Worm (Caenorhabditis elegans) whole organism, L1 larva: ENCODE measurements around the gene ccdc-149.

Experiments
- C04F5.9 ChIP-seq: sonication (generic microtip); optimal IDR thresholded peaks from 2 replicates; lab custom pipeline; 2016; ENCODE audit warnings: missing genetic modification characterization, missing compliant biosample characterization
- Y116A8C.19 ChIP-seq: sonication (generic microtip); optimal IDR thresholded peaks from 2 replicates; lab custom pipeline; 2016; ENCODE audit warnings: missing compliant biosample characterization, missing genetic modification characterization, borderline replicate concordance
- aha-1 ChIP-seq: fragments of 150-350 bp; optimal IDR thresholded peaks from 2 replicates; lab custom pipeline; 2014; ENCODE audit warnings: missing biosample characterization, missing genetic modification characterization
- alr-1 ChIP-seq: fragments of 200-800 bp; sonication (Bioruptor generic); optimal IDR thresholded peaks from 2 replicates; lab custom pipeline; 2018; ENCODE audit warnings: borderline replicate concordance, mild to moderate bottlenecking, missing genetic modification characterization, missing compliant biosample characterization
- aly-2 ChIP-seq: fragments of 150-350 bp; optimal IDR thresholded peaks from 2 replicates; lab custom pipeline; 2014; ENCODE audit warnings: missing biosample characterization, missing genetic modification characterization
- ama-1 ChIP-seq: fragments of 150-350 bp; optimal IDR thresholded peaks from 2 replicates; lab custom pipeline; 2014
- blmp-1 ChIP-seq: fragments of 150-350 bp; optimal IDR thresholded peaks from 2 replicates; lab custom pipeline; 2014; ENCODE audit warnings: missing biosample characterization, missing genetic modification characterization
- ceh-8 ChIP-seq: fragments of 200-800 bp; sonication (Bioruptor generic); optimal IDR thresholded peaks from 2 replicates; lab custom pipeline; 2018; ENCODE audit warnings: mild to moderate bottlenecking, missing genetic modification characterization, moderate library complexity, missing compliant biosample characterization
- ceh-88 ChIP-seq: fragments of 200-800 bp; sonication (Bioruptor generic); IDR thresholded peaks from 2 replicates; pipeline ENCODE4 v1.3.6; 2022; ENCODE audit warnings: missing genetic modification characterization, missing compliant biosample characterization
- dpl-1 ChIP-seq, 3 experiments: fragments of 150-350 bp in 2 of 3; sonication (generic microtip) in 1 of 3; optimal IDR thresholded peaks; 2 replicates each; lab custom pipeline; 2014 to 2017; ENCODE audit warnings: missing biosample characterization in 3 of 3, missing genetic modification characterization in 3 of 3, missing genetic modification reagents in 3 of 3
- efl-1 ChIP-seq, 4 experiments: fragments of 150-350 bp; optimal IDR thresholded peaks in 3 of 4; peaks in 1 of 4; 1 replicate in 1 of 4; 2 replicates in 3 of 4; lab custom pipeline; 2014; ENCODE audit warnings: missing biosample characterization in 2 of 4, missing genetic modification characterization in 2 of 4, missing genetic modification reagents in 2 of 4
- efl-3 ChIP-seq: fragments of 200-800 bp; sonication (Bioruptor generic); optimal IDR thresholded peaks from 2 replicates; lab custom pipeline; 2018; ENCODE audit warnings: mild to moderate bottlenecking, missing genetic modification characterization, missing compliant biosample characterization
- egl-27 ChIP-seq, 2 experiments: fragments of 150-350 bp in 1 of 2; sonication (generic microtip); optimal IDR thresholded peaks; 3 replicates each; lab custom pipeline; 2017 to 2018; ENCODE audit warnings: missing biosample characterization in 2 of 2, missing genetic modification characterization in 2 of 2, missing genetic modification reagents in 2 of 2
- elt-2 ChIP-seq: sonication (generic microtip); optimal IDR thresholded peaks from 2 replicates; lab custom pipeline; 2016; ENCODE audit warnings: missing genetic modification characterization, mild to moderate bottlenecking, inconsistent platforms, missing compliant biosample characterization, missing genetic modification reagents
- elt-3 ChIP-seq, 6 experiments: fragments of 150-350 bp in 1 of 6; sonication (generic microtip); optimal IDR thresholded peaks; 2 replicates each; lab custom pipeline; 2017 to 2018; ENCODE audit warnings: missing biosample characterization in 6 of 6, missing genetic modification characterization in 6 of 6, inconsistent platforms in 1 of 6
- ets-5 ChIP-seq: fragments of 200-800 bp; sonication (Bioruptor generic); IDR thresholded peaks from 2 replicates; pipeline ENCODE4 v1.3.6; 2022; ENCODE audit warnings: missing genetic modification characterization, missing compliant biosample characterization
- fos-1 ChIP-seq: fragments of 150-350 bp; optimal IDR thresholded peaks from 2 replicates; lab custom pipeline; 2014; ENCODE audit warnings: missing biosample characterization, missing genetic modification characterization
- hpl-2 ChIP-seq: fragments of 150-350 bp; optimal IDR thresholded peaks from 2 replicates; lab custom pipeline; 2014; ENCODE audit warnings: missing biosample characterization, missing genetic modification reagents, missing genetic modification characterization
- isw-1 ChIP-seq: fragments of 200-800 bp; sonication (Bioruptor generic); IDR thresholded peaks from 2 replicates; pipeline ENCODE4 v1.3.6; 2022; ENCODE audit warnings: missing genetic modification characterization, missing compliant biosample characterization
- lin-15B ChIP-seq: fragments of 150-350 bp; sonication (generic microtip); optimal IDR thresholded peaks from 3 replicates; lab custom pipeline; 2014; ENCODE audit warnings: missing biosample characterization, missing genetic modification characterization
- lin-35 ChIP-seq, 2 experiments: fragments of 150-350 bp; optimal IDR thresholded peaks; 2 replicates each; lab custom pipeline; 2014; ENCODE audit warnings: missing biosample characterization in 2 of 2, missing genetic modification characterization in 2 of 2, missing genetic modification reagents in 2 of 2
- lin-39 ChIP-seq: fragments of 150-350 bp; optimal IDR thresholded peaks from 2 replicates; lab custom pipeline; 2014; ENCODE audit warnings: missing biosample characterization, missing genetic modification reagents, missing genetic modification characterization
- lir-3 ChIP-seq: sonication (generic microtip); optimal IDR thresholded peaks from 2 replicates; lab custom pipeline; 2016; ENCODE audit warnings: mild to moderate bottlenecking, missing genetic modification characterization, moderate library complexity, missing compliant biosample characterization; ENCODE audit not compliant: poor library complexity
- mdl-1 ChIP-seq, 2 experiments: fragments of 150-350 bp; optimal IDR thresholded peaks; 2 replicates each; lab custom pipeline; 2014 to 2017; ENCODE audit warnings: missing biosample characterization in 2 of 2, missing genetic modification characterization in 2 of 2, inconsistent platforms in 1 of 2
- nhr-19 ChIP-seq: fragments of 200-800 bp; sonication (Bioruptor generic); conservative IDR thresholded peaks from 2 replicates; pipeline ENCODE4 v1.3.6; 2022; ENCODE audit warnings: missing genetic modification characterization, missing compliant biosample characterization
- nhr-20 ChIP-seq: sonication (generic microtip); optimal IDR thresholded peaks from 2 replicates; lab custom pipeline; 2016; ENCODE audit warnings: mild to moderate bottlenecking, missing genetic modification characterization, missing compliant biosample characterization
- nhr-71 ChIP-seq: sonication (generic microtip); optimal IDR thresholded peaks from 2 replicates; lab custom pipeline; 2016; ENCODE audit warnings: mild to moderate bottlenecking, missing genetic modification characterization, moderate library complexity, missing compliant biosample characterization
- nhr-84 ChIP-seq: sonication (generic microtip); optimal IDR thresholded peaks from 2 replicates; lab custom pipeline; 2017; ENCODE audit warnings: missing biosample characterization, missing genetic modification characterization
- nhr-85 ChIP-seq: sonication (generic microtip); peaks from one replicate; lab custom pipeline; 2016; ENCODE audit warnings: missing genetic modification characterization, inconsistent platforms, missing compliant biosample characterization
- nhr-90 ChIP-seq: sonication (generic microtip); optimal IDR thresholded peaks from 2 replicates; lab custom pipeline; 2016; ENCODE audit warnings: mild to moderate bottlenecking, missing genetic modification characterization, missing compliant biosample characterization; ENCODE audit not compliant: poor library complexity
- skn-1 ChIP-seq: fragments of 150-350 bp; optimal IDR thresholded peaks from 2 replicates; lab custom pipeline; 2014; ENCODE audit warnings: missing biosample characterization, missing genetic modification characterization
- snu-23 ChIP-seq: sonication (generic microtip); optimal IDR thresholded peaks from 2 replicates; lab custom pipeline; 2016; ENCODE audit warnings: missing genetic modification characterization, missing compliant biosample characterization
- sox-4 ChIP-seq: sonication (generic microtip); optimal IDR thresholded peaks from 2 replicates; lab custom pipeline; 2016; ENCODE audit warnings: missing genetic modification characterization, missing compliant biosample characterization
- sup-37 ChIP-seq: fragments of 200-800 bp; sonication (Bioruptor generic); optimal IDR thresholded peaks from 2 replicates; lab custom pipeline; 2018; ENCODE audit warnings: mild to moderate bottlenecking, missing genetic modification characterization, missing compliant biosample characterization
- swsn-7 ChIP-seq: sonication (generic microtip); optimal IDR thresholded peaks from 2 replicates; lab custom pipeline; 2016; ENCODE audit warnings: missing genetic modification characterization, missing compliant biosample characterization
- tbx-2 ChIP-seq: sonication (generic microtip); optimal IDR thresholded peaks from 2 replicates; lab custom pipeline; 2016; ENCODE audit warnings: missing genetic modification characterization, missing compliant biosample characterization
- unc-130 ChIP-seq: fragments of 150-350 bp; optimal IDR thresholded peaks from 2 replicates; lab custom pipeline; 2017; ENCODE audit warnings: missing biosample characterization, missing genetic modification characterization, inconsistent platforms
- unc-86 ChIP-seq: sonication (generic microtip); optimal IDR thresholded peaks from 2 replicates; lab custom pipeline; 2016; ENCODE audit warnings: missing genetic modification characterization, missing compliant biosample characterization
- xbp-1 ChIP-seq: sonication (generic microtip); optimal IDR thresholded peaks from 2 replicates; lab custom pipeline; 2016; ENCODE audit warnings: missing genetic modification characterization, missing compliant biosample characterization
- ztf-4 ChIP-seq: fragments of 150-350 bp; optimal IDR thresholded peaks from 2 replicates; lab custom pipeline; 2014; ENCODE audit warnings: missing biosample characterization, missing genetic modification characterization

Gene ccdc-149

ce11 chrX:11536408-11536807 lies 25.2 kb upstream of the ccdc-149 start, which contains the start of gene C35C5.9:
TSS of gene C35C5.9 (plus strand) at chrX:11536568.
- peak; percentile 67 for TF ChIP-seq snu-23 (GFP tag; lab: Kevin White, UChicago)
- TF ChIP-seq egl-27 (tag; optimal IDR thresholded peaks at IDR 0.05; lab: Kevin White, UChicago): no peak
- no peak for TF ChIP-seq xbp-1 (tag; lab: Kevin White, UChicago)
- TF ChIP-seq sox-4 (tag; lab: Kevin White, UChicago): no peak
- TF ChIP-seq lin-35 (GFP tag; optimal IDR thresholded peaks at IDR 0.05; lab: Kevin White, UChicago): peak in 1 of 2 experiments; percentile 65
- TF ChIP-seq efl-1 (optimal IDR thresholded peaks at IDR 0.05; lab: Kevin White, UChicago): no peak
- peak in 1 of 2 experiments; percentile 89 for TF ChIP-seq efl-1 (GFP tag; optimal IDR thresholded peaks at IDR 0.05 in 1 of 2; lab: Kevin White, UChicago)
- TF ChIP-seq dpl-1 (GFP tag; optimal IDR thresholded peaks at IDR 0.05; lab: Kevin White, UChicago): peak in 1 of 3 experiments; percentile 10
- TF ChIP-seq ztf-4 (tag; lab: Kevin White, UChicago): no peak
- TF ChIP-seq elt-3 (tag; optimal IDR thresholded peaks at IDR 0.05; lab: Kevin White, UChicago): peak in 2 of 6 experiments; percentile 51 to 56
- TF ChIP-seq nhr-90 (tag; lab: Kevin White, UChicago): peak; percentile 63
- TF ChIP-seq unc-86 (tag; lab: Kevin White, UChicago): no peak
- TF ChIP-seq blmp-1 (tag; lab: Kevin White, UChicago): peak; percentile 66
- TF ChIP-seq mdl-1 (tag; optimal IDR thresholded peaks at IDR 0.05; lab: Kevin White, UChicago): peak in 1 of 2 experiments; percentile 37
- TF ChIP-seq nhr-20 (tag; lab: Kevin White, UChicago): peak; percentile 81
- no peak for TF ChIP-seq ceh-88 (GFP tag; lab: Robert Waterston, UW)
- peak; percentile 39 for TF ChIP-seq tbx-2 (tag; lab: Kevin White, UChicago)
- no peak for TF ChIP-seq fos-1 (tag; lab: Kevin White, UChicago)
- TF ChIP-seq isw-1 (GFP tag; lab: Robert Waterston, UW): no peak
- peak; percentile 89 for TF ChIP-seq nhr-85
- TF ChIP-seq nhr-71 (tag; lab: Kevin White, UChicago): peak; percentile 49
- no peak for TF ChIP-seq sup-37 (GFP tag; lab: Kevin White, UChicago)

ce11 chrX:11534443-11534842 lies 23.2 kb upstream of the ccdc-149 start:
- TF ChIP-seq C04F5.9 (tag; lab: Kevin White, UChicago): no peak
- TF ChIP-seq nhr-20 (tag; lab: Kevin White, UChicago): peak; percentile 52
- TF ChIP-seq lin-39 (tag; lab: Kevin White, UChicago): no peak
- peak in 2 of 6 experiments; percentile 11 to 73 for TF ChIP-seq elt-3 (tag; optimal IDR thresholded peaks at IDR 0.05; lab: Kevin White, UChicago)
- no peak for TF ChIP-seq ets-5 (GFP tag; lab: Robert Waterston, UW)
- TF ChIP-seq mdl-1 (tag; optimal IDR thresholded peaks at IDR 0.05; lab: Kevin White, UChicago): no peak
- no peak for TF ChIP-seq ama-1 (lab: Kevin White, UChicago)
- no peak for TF ChIP-seq lir-3
- TF ChIP-seq efl-3 (GFP tag; lab: Kevin White, UChicago): no peak
- TF ChIP-seq nhr-90 (tag; lab: Kevin White, UChicago): no peak
- TF ChIP-seq fos-1 (tag; lab: Kevin White, UChicago): no peak
- TF ChIP-seq hpl-2 (GFP tag; lab: Kevin White, UChicago): no peak
- TF ChIP-seq blmp-1 (tag; lab: Kevin White, UChicago): peak; percentile 62
- TF ChIP-seq elt-2 (tag; lab: Kevin White, UChicago): no peak
- TF ChIP-seq nhr-84: no peak
- TF ChIP-seq lin-15B (tag; lab: Kevin White, UChicago): no peak
- no peak for TF ChIP-seq swsn-7 (tag; lab: Kevin White, UChicago)
- no peak for TF ChIP-seq ceh-8
- no peak for TF ChIP-seq unc-130 (tag; lab: Kevin White, UChicago)
- TF ChIP-seq skn-1 (tag; lab: Kevin White, UChicago): no peak
- TF ChIP-seq aly-2: no peak
- TF ChIP-seq efl-1 (optimal IDR thresholded peaks at IDR 0.05; lab: Kevin White, UChicago): no peak
- TF ChIP-seq efl-1 (GFP tag; optimal IDR thresholded peaks at IDR 0.05 in 1 of 2; lab: Kevin White, UChicago): peak in 1 of 2 experiments; percentile 18
- TF ChIP-seq aha-1 (tag; lab: Kevin White, UChicago): no peak
- 0 out of 2 replicates have a peak, but pooled peaks have one; percentile 35 for TF ChIP-seq nhr-19 (GFP tag; lab: Robert Waterston, UW)
- no peak for TF ChIP-seq Y116A8C.19 (tag; lab: Kevin White, UChicago)
- TF ChIP-seq nhr-85: peak; percentile 13
- TF ChIP-seq alr-1 (tag; lab: Kevin White, UChicago): no peak
